Fruit fly (Drosophila melanogaster) whole organism, prepupa: Measurements from ENCODE around the gene CG16781.

Experiments
- CG10669 ChIP-seq: fragments of 200-800 bp; sonication (Bioruptor generic); optimal IDR thresholded peaks from 3 replicates; lab custom pipeline; 2018; ENCODE audit warnings: missing biosample characterization, mild to moderate bottlenecking, missing genetic modification characterization, moderate library complexity
- CG11294 ChIP-seq: fragments of 200-800 bp; sonication (Bioruptor generic); IDR thresholded peaks from 2 replicates; pipeline ENCODE4 v1.3.6; 2022; ENCODE audit warnings: missing biosample characterization, missing genetic modification characterization
- CG11762 ChIP-seq: fragments of 200-800 bp; sonication (Bioruptor generic); optimal IDR thresholded peaks from 3 replicates; lab custom pipeline; 2016; ENCODE audit warnings: missing biosample characterization, missing genetic modification characterization; ENCODE audit not compliant: insufficient read depth
- CG11902 ChIP-seq: fragments of 200-800 bp; sonication (Bioruptor generic); optimal IDR thresholded peaks from 3 replicates; lab custom pipeline; 2016; ENCODE audit warnings: missing biosample characterization, missing genetic modification characterization
- CG15336 ChIP-seq: fragments of 200-800 bp; sonication (Bioruptor generic); IDR thresholded peaks from 2 replicates; pipeline ENCODE4 v1.3.6; 2022; ENCODE audit warnings: missing biosample characterization, missing genetic modification characterization
- CG1621 ChIP-seq: fragments of 200-800 bp; sonication (Bioruptor generic); optimal IDR thresholded peaks from 3 replicates; lab custom pipeline; 2018; ENCODE audit warnings: missing biosample characterization, mild to moderate bottlenecking, missing genetic modification characterization
- CG3032 ChIP-seq: fragments of 200-800 bp; optimal IDR thresholded peaks from 2 replicates; lab custom pipeline; 2019; ENCODE audit warnings: missing biosample characterization, mild to moderate bottlenecking, missing genetic modification characterization, moderate library complexity
- CG32006 ChIP-seq: fragments of 200-800 bp; sonication (Bioruptor generic); optimal IDR thresholded peaks from 3 replicates; lab custom pipeline; 2017; ENCODE audit warnings: missing biosample characterization, mild to moderate bottlenecking, missing genetic modification characterization
- CG6163 ChIP-seq: fragments of 200-800 bp; sonication (Bioruptor generic); IDR thresholded peaks from 3 replicates; pipeline ENCODE4 v1.3.6; 2022; ENCODE audit warnings: missing biosample characterization, missing genetic modification characterization
- CG6276 ChIP-seq: fragments of 200-800 bp; sonication (Bioruptor generic); optimal IDR thresholded peaks from 2 replicates; lab custom pipeline; 2017; ENCODE audit warnings: missing biosample characterization, mild to moderate bottlenecking, missing genetic modification characterization
- CG6808 ChIP-seq: fragments of 200-800 bp; sonication (Bioruptor generic); optimal IDR thresholded peaks from 3 replicates; lab custom pipeline; 2017; ENCODE audit warnings: missing biosample characterization, missing genetic modification characterization, mild to moderate bottlenecking, moderate library complexity, missing genetic modification reagents
- CG7368 ChIP-seq: fragments of 200-800 bp; sonication (Bioruptor generic); optimal IDR thresholded peaks from 3 replicates; lab custom pipeline; 2016; ENCODE audit warnings: missing biosample characterization, missing genetic modification characterization
- CG8319 ChIP-seq: fragments of 200-800 bp; sonication (Bioruptor generic); optimal IDR thresholded peaks from 3 replicates; lab custom pipeline; 2016; ENCODE audit warnings: missing biosample characterization, missing genetic modification characterization
- CG8632 ChIP-seq: fragments of 200-800 bp; sonication (Bioruptor generic); optimal IDR thresholded peaks from 3 replicates; lab custom pipeline; 2016; ENCODE audit warnings: missing biosample characterization, missing genetic modification characterization
- Eip75B ChIP-seq: fragments of 200-800 bp; sonication (Bioruptor generic); optimal IDR thresholded peaks from 3 replicates; lab custom pipeline; 2016; ENCODE audit warnings: missing biosample characterization, missing genetic modification characterization
- Eip78C ChIP-seq: fragments of 200-800 bp; sonication (Bioruptor generic); peaks from one replicate; lab custom pipeline; 2016; ENCODE audit warnings: missing biosample characterization, missing genetic modification characterization
- Eip93F ChIP-seq: fragments of 200-800 bp; sonication (Bioruptor generic); optimal IDR thresholded peaks from 2 replicates; lab custom pipeline; 2016; ENCODE audit warnings: missing biosample characterization, mild to moderate bottlenecking, missing genetic modification characterization
- Ets96B ChIP-seq: fragments of 200-800 bp; optimal IDR thresholded peaks from 2 replicates; lab custom pipeline; 2019; ENCODE audit warnings: missing biosample characterization, mild to moderate bottlenecking, missing genetic modification characterization, moderate library complexity
- Gug ChIP-seq: fragments of 200-800 bp; sonication (Bioruptor generic); IDR thresholded peaks from 2 replicates; pipeline ENCODE4 v1.3.6; 2022; ENCODE audit warnings: missing biosample characterization, missing genetic modification characterization
- Hr38 ChIP-seq: sonication (Bioruptor generic); optimal IDR thresholded peaks from 2 replicates; lab custom pipeline; 2016; ENCODE audit warnings: missing biosample characterization, missing genetic modification characterization
- Hr39 ChIP-seq: fragments of 200-800 bp; sonication (Bioruptor generic); optimal IDR thresholded peaks from 2 replicates; lab custom pipeline; 2016; ENCODE audit warnings: missing biosample characterization, missing genetic modification characterization
- Hr4 ChIP-seq: fragments of 200-800 bp; sonication (Bioruptor generic); optimal IDR thresholded peaks from 3 replicates; lab custom pipeline; 2016; ENCODE audit warnings: missing biosample characterization, missing genetic modification characterization
- Lpt ChIP-seq: fragments of 200-800 bp; sonication (Bioruptor generic); optimal IDR thresholded peaks from 3 replicates; lab custom pipeline; 2016; ENCODE audit warnings: missing biosample characterization, missing genetic modification characterization
- Met ChIP-seq: fragments of 200-800 bp; sonication (Bioruptor generic); optimal IDR thresholded peaks from 3 replicates; lab custom pipeline; 2016; ENCODE audit warnings: missing biosample characterization, missing genetic modification characterization
- OdsH ChIP-seq: fragments of 200-800 bp; sonication (Bioruptor generic); optimal IDR thresholded peaks from 3 replicates; lab custom pipeline; 2016; ENCODE audit warnings: missing biosample characterization, missing genetic modification characterization
- Smox ChIP-seq: fragments of 200-800 bp; sonication (Bioruptor generic); optimal IDR thresholded peaks from 3 replicates; lab custom pipeline; 2016; ENCODE audit warnings: missing biosample characterization, missing genetic modification characterization
- Sox102F ChIP-seq: fragments of 200-800 bp; sonication (Bioruptor generic); optimal IDR thresholded peaks from 2 replicates; lab custom pipeline; 2016; ENCODE audit warnings: missing biosample characterization, mild to moderate bottlenecking, missing genetic modification characterization
- Sox14 ChIP-seq: fragments of 200-800 bp; sonication (Bioruptor generic); optimal IDR thresholded peaks from 3 replicates; lab custom pipeline; 2016; ENCODE audit warnings: missing biosample characterization, missing genetic modification characterization
- acj6 ChIP-seq: fragments of 200-800 bp; sonication (Bioruptor generic); optimal IDR thresholded peaks from 3 replicates; lab custom pipeline; 2016; ENCODE audit warnings: missing biosample characterization, missing genetic modification characterization
- cyc ChIP-seq: fragments of 200-800 bp; sonication (Bioruptor generic); optimal IDR thresholded peaks from 3 replicates; lab custom pipeline; 2016; ENCODE audit warnings: missing biosample characterization, missing genetic modification characterization
- dac ChIP-seq: fragments of 200-800 bp; sonication (Bioruptor generic); optimal IDR thresholded peaks from 2 replicates; lab custom pipeline; 2017; ENCODE audit warnings: missing biosample characterization, mild to moderate bottlenecking, missing genetic modification characterization
- dsx ChIP-seq: fragments of 200-800 bp; optimal IDR thresholded peaks from 3 replicates; lab custom pipeline; 2019; ENCODE audit warnings: missing biosample characterization, mild to moderate bottlenecking, missing genetic modification characterization, moderate library complexity; ENCODE audit not compliant: poor library complexity, severe bottlenecking
- esn ChIP-seq: fragments of 200-800 bp; sonication (Bioruptor generic); optimal IDR thresholded peaks from 2 replicates; lab custom pipeline; 2016; ENCODE audit warnings: missing biosample characterization, mild to moderate bottlenecking, missing genetic modification characterization, moderate library complexity
- fd59A ChIP-seq: fragments of 200-800 bp; sonication (Bioruptor generic); optimal IDR thresholded peaks from 2 replicates; lab custom pipeline; 2017; ENCODE audit warnings: missing biosample characterization, mild to moderate bottlenecking, missing genetic modification characterization, missing genetic modification reagents
- fd85E ChIP-seq: fragments of 200-800 bp; sonication (Bioruptor generic); optimal IDR thresholded peaks from 3 replicates; lab custom pipeline; 2016; ENCODE audit warnings: missing biosample characterization, missing genetic modification characterization
- fkh ChIP-seq: fragments of 200-800 bp; sonication (Bioruptor generic); optimal IDR thresholded peaks from 3 replicates; lab custom pipeline; 2017; ENCODE audit warnings: missing biosample characterization, mild to moderate bottlenecking, missing genetic modification characterization, moderate library complexity
- net ChIP-seq: fragments of 200-800 bp; sonication (Bioruptor generic); optimal IDR thresholded peaks from 3 replicates; lab custom pipeline; 2016; ENCODE audit warnings: missing biosample characterization, missing genetic modification characterization
- pdm3 ChIP-seq: fragments of 200-800 bp; sonication (Bioruptor generic); optimal IDR thresholded peaks from 3 replicates; lab custom pipeline; 2016; ENCODE audit warnings: missing biosample characterization, missing genetic modification characterization
- salr ChIP-seq, 2 experiments: fragments of 200-800 bp; sonication (Bioruptor generic); optimal IDR thresholded peaks; 3 replicates each; lab custom pipeline; 2016 to 2018; ENCODE audit warnings: missing biosample characterization in 2 of 2, missing genetic modification characterization in 2 of 2, mild to moderate bottlenecking in 1 of 2
- spab ChIP-seq: fragments of 200-800 bp; sonication (Bioruptor generic); optimal IDR thresholded peaks from 2 replicates; lab custom pipeline; 2017; ENCODE audit warnings: missing biosample characterization, mild to moderate bottlenecking, missing genetic modification characterization, missing genetic modification reagents
- ss ChIP-seq, 2 experiments: fragments of 200-800 bp; sonication (Bioruptor generic); optimal IDR thresholded peaks; 2 replicates in 1 of 2; 3 replicates in 1 of 2; lab custom pipeline; 2017 to 2018; ENCODE audit warnings: mild to moderate bottlenecking in 2 of 2, missing biosample characterization in 2 of 2, missing genetic modification characterization in 2 of 2, moderate library complexity in 1 of 2
- svp ChIP-seq: fragments of 200-800 bp; sonication (Bioruptor generic); peaks from one replicate; lab custom pipeline; 2016; ENCODE audit warnings: missing biosample characterization, missing genetic modification characterization
- topi ChIP-seq: fragments of 200-800 bp; sonication (Bioruptor generic); optimal IDR thresholded peaks from 3 replicates; lab custom pipeline; 2016; ENCODE audit warnings: missing biosample characterization, missing genetic modification characterization
- vri ChIP-seq: fragments of 200-800 bp; sonication (Bioruptor generic); optimal IDR thresholded peaks from 3 replicates; lab custom pipeline; 2016; ENCODE audit warnings: missing biosample characterization, mild to moderate bottlenecking, missing genetic modification characterization

Gene CG16781

dm6 chrX:3427614-3427965, 36.3 kb downstream of the CG16781 start (continued):
- TF ChIP-seq Hr4 (peak; percentile 84), Eip75B (peak; percentile 96), CG8319 (GFP tag; lab: Kevin White, UChicago) (peak; percentile 76), OdsH (GFP tag; lab: Kevin White, UChicago) (peak; percentile 94), CG8632 (GFP tag; lab: Kevin White, UChicago) (peak; percentile 89), Sox14 (GFP tag; lab: Kevin White, UChicago) (peak; percentile 94), topi (GFP tag; lab: Kevin White, UChicago) (peak; percentile 89), dac (GFP tag; lab: Kevin White, UChicago) (peak; percentile 46)

dm6 chrX:3426803-3427613, 36.8 kb downstream of the CG16781 start:
- TF ChIP-seq CG8632 (GFP tag; lab: Kevin White, UChicago) (no peak), Eip75B (no peak), esn (GFP tag; lab: Kevin White, UChicago) (no peak), dac (GFP tag; lab: Kevin White, UChicago) (no peak), svp (GFP tag; lab: Kevin White, UChicago) (peak; percentile 74), CG8319 (GFP tag; lab: Kevin White, UChicago) (no peak), CG1621 (tag; lab: Kevin White, UChicago) (no peak), Eip78C (GFP tag; lab: Kevin White, UChicago) (no peak), fkh (GFP tag; lab: Kevin White, UChicago) (peak; percentile 76)

dm6 chrX:3424963-3425362, 38.9 kb downstream of the CG16781 start:
- TF ChIP-seq svp (GFP tag; lab: Kevin White, UChicago), result peak; percentile 79
- TF ChIP-seq CG10669, result peak; percentile 48
- peak; percentile 61 for TF ChIP-seq CG32006 (GFP tag; lab: Kevin White, UChicago)
- TF ChIP-seq salr (GFP tag; optimal IDR thresholded peaks at IDR 0.05; lab: Kevin White, UChicago), result peak in 1 of 2 experiments; percentile 1
- peak; percentile 8 for TF ChIP-seq CG11902 (GFP tag; lab: Kevin White, UChicago)
- TF ChIP-seq fd59A (GFP tag; lab: Kevin White, UChicago), result no peak
- peak; percentile 30 for TF ChIP-seq CG8632 (GFP tag; lab: Kevin White, UChicago)
- peak; percentile 44 for TF ChIP-seq Ets96B (tag; lab: Kevin White, UChicago)
- peak; percentile 54 for TF ChIP-seq Met (GFP tag; lab: Kevin White, UChicago)
- 0 out of 2 replicates have a peak, but pooled peaks have one; percentile 32 for TF ChIP-seq Gug
- peak; percentile 43 for TF ChIP-seq Sox14 (GFP tag; lab: Kevin White, UChicago)
- peak; percentile 21 for TF ChIP-seq dac (GFP tag; lab: Kevin White, UChicago)
- peak; percentile 50 for TF ChIP-seq Eip75B
- TF ChIP-seq spab (GFP tag; lab: Kevin White, UChicago), result peak; percentile 19
- TF ChIP-seq CG11294, result no peak
- peak; percentile 39 for TF ChIP-seq Sox102F (GFP tag; lab: Kevin White, UChicago)
- no peak for TF ChIP-seq ss (GFP tag; optimal IDR thresholded peaks at IDR 0.05; lab: Kevin White, UChicago)
- peak; percentile 34 for TF ChIP-seq net (GFP tag; lab: Kevin White, UChicago)
- TF ChIP-seq topi (GFP tag; lab: Kevin White, UChicago), result peak; percentile 54
- peak; percentile 30 for TF ChIP-seq vri (GFP tag; lab: Kevin White, UChicago)
- TF ChIP-seq fd85E (GFP tag; lab: Kevin White, UChicago), result no peak
- peak; percentile 33 for TF ChIP-seq CG7368 (GFP tag; lab: Kevin White, UChicago)
- TF ChIP-seq Hr39 (GFP tag; lab: Kevin White, UChicago), result peak; percentile 49
- TF ChIP-seq cyc, result peak; percentile 24
- TF ChIP-seq Eip93F, result no peak
- TF ChIP-seq Smox (GFP tag; lab: Kevin White, UChicago), result peak; percentile 29
- peak; percentile 63 for TF ChIP-seq CG15336 (GFP tag; lab: Robert Waterston, UW)
- peak; percentile 42 for TF ChIP-seq CG6276
- peak; percentile 8 for TF ChIP-seq CG11762
- peak; percentile 48 for TF ChIP-seq OdsH (GFP tag; lab: Kevin White, UChicago)
- peak; percentile 77 for TF ChIP-seq CG6163 (GFP tag; lab: Robert Waterston, UW)
- no peak for TF ChIP-seq CG6808 (GFP tag; lab: Kevin White, UChicago)
- peak; percentile 50 for TF ChIP-seq acj6
- TF ChIP-seq Lpt (GFP tag; lab: Kevin White, UChicago), result peak; percentile 26
- no peak for TF ChIP-seq Hr38 (GFP tag; lab: Kevin White, UChicago)
- no peak for TF ChIP-seq CG3032 (tag; lab: Kevin White, UChicago)
- peak; percentile 62 for TF ChIP-seq pdm3
- peak; percentile 76 for TF ChIP-seq Eip78C (GFP tag; lab: Kevin White, UChicago)
- TF ChIP-seq dsx (GFP tag; lab: Kevin White, UChicago), result peak; percentile 3
